Fruit fly (Drosophila melanogaster): ENCODE results near the gene CG13907.

CG13907 gene

DNA sequence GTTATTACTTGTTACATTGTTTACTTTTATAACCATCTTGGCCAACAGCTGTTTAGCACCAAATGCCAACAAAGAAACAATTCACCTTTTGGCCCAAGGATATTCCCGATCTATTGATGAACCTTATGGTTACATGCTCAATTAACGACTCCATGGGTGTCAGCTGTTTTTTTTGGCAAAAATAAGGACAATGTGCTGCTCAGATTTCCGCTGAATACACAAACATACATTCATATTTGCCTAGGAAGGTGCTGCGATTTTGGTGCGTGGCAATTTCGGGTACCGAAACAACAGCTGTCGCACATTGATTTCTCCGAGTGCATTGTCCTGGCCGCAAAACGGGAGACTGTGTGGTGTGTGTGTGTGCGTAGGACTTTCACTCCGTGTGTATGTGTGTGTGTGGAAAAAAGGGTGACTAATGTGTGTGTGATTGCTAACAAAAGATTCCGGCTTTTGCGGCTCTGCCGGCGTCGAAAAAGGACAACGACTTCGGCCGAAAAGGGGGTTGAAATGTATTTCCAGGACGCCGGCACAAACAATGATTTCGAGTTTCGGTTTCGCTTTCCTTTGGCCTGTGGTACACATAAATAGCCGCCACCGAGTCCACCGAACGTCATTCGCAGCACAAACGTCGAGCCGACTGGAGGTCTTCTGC, 26.8 kb upstream of the CG13907 start, which contains the start of gene nerfin-1 (continued):
- no peak for TF ChIP-seq Hand (GFP tag; optimal IDR thresholded peaks at IDR 0.05)
- TF ChIP-seq lola (GFP tag; optimal IDR thresholded peaks at IDR 0.05) = peak in 1 of 3 experiments; percentile 59
- TF ChIP-seq CG2889 (GFP tag; IDR thresholded peaks at IDR 0.05) = no peak
- no peak for TF ChIP-seq D19B (GFP tag; optimal IDR thresholded peaks at IDR 0.05)
- TF ChIP-seq Blimp-1 (GFP tag; optimal IDR thresholded peaks at IDR 0.05) = peak; percentile 14
- no peak for TF ChIP-seq Scr (GFP tag; IDR thresholded peaks at IDR 0.05; ENCODE audit: partially characterized antibody)
- TF ChIP-seq z (GFP tag; IDR thresholded peaks at IDR 0.05) = no peak
- TF ChIP-seq so (GFP tag; IDR thresholded peaks at IDR 0.05) = no peak
- TF ChIP-seq tx (GFP tag; optimal IDR thresholded peaks at IDR 0.05) = no peak
- TF ChIP-seq CG1792 (GFP tag; optimal IDR thresholded peaks at IDR 0.05) = no peak
- TF ChIP-seq CG15514 (GFP tag; optimal IDR thresholded peaks at IDR 0.05) = no peak
- TF ChIP-seq bcd (GFP tag; optimal IDR thresholded peaks at IDR 0.05) = peak; percentile 16
- no peak for TF ChIP-seq CG14014 (GFP tag; IDR thresholded peaks at IDR 0.05)
- TF ChIP-seq CG17186 (GFP tag; optimal IDR thresholded peaks at IDR 0.05) = no peak
- no peak for TF ChIP-seq CG11247 (GFP tag; IDR thresholded peaks at IDR 0.05)
- no peak for TF ChIP-seq CG3838 (GFP tag; optimal IDR thresholded peaks at IDR 0.05)
- TF ChIP-seq Mad (GFP tag; optimal IDR thresholded peaks at IDR 0.05) = no peak
- TF ChIP-seq Gug (GFP tag; IDR thresholded peaks at IDR 0.05) = no peak
- TF ChIP-seq CG8388 (GFP tag; optimal IDR thresholded peaks at IDR 0.05) = no peak
- TF ChIP-seq bowl (GFP tag; IDR thresholded peaks at IDR 0.05) = no peak
- TF ChIP-seq CG3995 (GFP tag; optimal IDR thresholded peaks at IDR 0.05) = no peak
- no peak for TF ChIP-seq ems (GFP tag; optimal IDR thresholded peaks at IDR 0.05)
- TF ChIP-seq NC2α (GFP tag; optimal IDR thresholded peaks at IDR 0.05) = no peak
- TF ChIP-seq CG7839 (tag; optimal IDR thresholded peaks at IDR 0.05) = peak; percentile 50
- TF ChIP-seq CG17612 (GFP tag; IDR thresholded peaks at IDR 0.05) = no peak
- no peak for TF ChIP-seq klu (GFP tag; IDR thresholded peaks at IDR 0.05)
- peak; percentile 15 for TF ChIP-seq CG12391 (tag; optimal IDR thresholded peaks at IDR 0.05)
- no peak for TF ChIP-seq otp (GFP tag; IDR thresholded peaks at IDR 0.05)
- no peak for TF ChIP-seq Lim3 (GFP tag; IDR thresholded peaks at IDR 0.05)
- no peak for TF ChIP-seq Spps (tag; optimal IDR thresholded peaks at IDR 0.05)
- TF ChIP-seq NfI (GFP tag; optimal IDR thresholded peaks at IDR 0.05) = no peak
- TF ChIP-seq sob (GFP tag; IDR thresholded peaks at IDR 0.05) = no peak
- no peak for TF ChIP-seq fd3F (GFP tag; optimal IDR thresholded peaks at IDR 0.05)
- TF ChIP-seq CG16813 (GFP tag; IDR thresholded peaks at IDR 0.05; ENCODE audit: partially characterized antibody) = 0 out of 3 replicates have a peak, but pooled peaks have one; percentile 22
- TF ChIP-seq bsh (GFP tag; optimal IDR thresholded peaks at IDR 0.05) = peak in 1 of 2 experiments; percentile 17
- no peak for TF ChIP-seq Six4 (GFP tag; optimal IDR thresholded peaks at IDR 0.05)
- TF ChIP-seq odd (GFP tag; optimal IDR thresholded peaks at IDR 0.05) = no peak
- TF ChIP-seq crol (GFP tag; IDR thresholded peaks at IDR 0.05) = no peak
- TF ChIP-seq CG14050 (GFP tag; IDR thresholded peaks at IDR 0.05) = no peak
- TF ChIP-seq maf-S (GFP tag; optimal IDR thresholded peaks at IDR 0.05) = no peak
- 0 out of 2 replicates have a peak, but pooled peaks have one; percentile 26 for TF ChIP-seq ssp (GFP tag; IDR thresholded peaks at IDR 0.05)
- TF ChIP-seq Dref (GFP tag; IDR thresholded peaks at IDR 0.05) = no peak
- no peak for TF ChIP-seq ranshi (GFP tag; IDR thresholded peaks at IDR 0.05)
- no peak for TF ChIP-seq Sox100B (GFP tag; optimal IDR thresholded peaks at IDR 0.05)
- TF ChIP-seq HmgZ (tag; optimal IDR thresholded peaks at IDR 0.05) = no peak
- TF ChIP-seq CG32772 (GFP tag; IDR thresholded peaks at IDR 0.05) = no peak
- TF ChIP-seq salm (tag; optimal IDR thresholded peaks at IDR 0.05) = no peak
- TF ChIP-seq shn (GFP tag; optimal IDR thresholded peaks at IDR 0.05) = no peak
- no peak for TF ChIP-seq jigr1 (GFP tag; IDR thresholded peaks at IDR 0.05)
- TF ChIP-seq sim (GFP tag; IDR thresholded peaks at IDR 0.05) = no peak
- TF ChIP-seq CG6813 (GFP tag; optimal IDR thresholded peaks at IDR 0.05) = no peak
